Worm (Caenorhabditis elegans) whole organism, L1 larva: ENCODE results near the gene H14A12.5.

Experiments used
- Y116A8C.19 ChIP-seq: sonication (generic microtip); optimal IDR thresholded peaks from 2 replicates; lab custom pipeline; 2016; ENCODE audit warnings: missing compliant biosample characterization, missing genetic modification characterization, borderline replicate concordance
- ama-1 ChIP-seq: fragments of 150-350 bp; optimal IDR thresholded peaks from 2 replicates; lab custom pipeline; 2014
- blmp-1 ChIP-seq: fragments of 150-350 bp; optimal IDR thresholded peaks from 2 replicates; lab custom pipeline; 2014; ENCODE audit warnings: missing biosample characterization, missing genetic modification characterization
- ceh-88 ChIP-seq: fragments of 200-800 bp; sonication (Bioruptor generic); IDR thresholded peaks from 2 replicates; pipeline ENCODE4 v1.3.6; 2022; ENCODE audit warnings: missing genetic modification characterization, missing compliant biosample characterization
- ces-1 ChIP-seq: fragments of 150-350 bp; optimal IDR thresholded peaks from 2 replicates; lab custom pipeline; 2014; ENCODE audit warnings: missing biosample characterization, missing genetic modification reagents, missing genetic modification characterization
- dpl-1 ChIP-seq, 3 experiments: fragments of 150-350 bp in 2 of 3; sonication (generic microtip) in 1 of 3; optimal IDR thresholded peaks; 2 replicates each; lab custom pipeline; 2014 to 2017; ENCODE audit warnings: missing biosample characterization in 3 of 3, missing genetic modification characterization in 3 of 3, missing genetic modification reagents in 3 of 3
- dsc-1 ChIP-seq: sonication (generic microtip); optimal IDR thresholded peaks from 2 replicates; lab custom pipeline; 2016; ENCODE audit warnings: mild to moderate bottlenecking, missing genetic modification characterization, missing compliant biosample characterization
- efl-1 ChIP-seq, 4 experiments: fragments of 150-350 bp; optimal IDR thresholded peaks in 3 of 4; peaks in 1 of 4; 1 replicate in 1 of 4; 2 replicates in 3 of 4; lab custom pipeline; 2014; ENCODE audit warnings: missing biosample characterization in 2 of 4, missing genetic modification characterization in 2 of 4, missing genetic modification reagents in 2 of 4
- efl-3 ChIP-seq: fragments of 200-800 bp; sonication (Bioruptor generic); optimal IDR thresholded peaks from 2 replicates; lab custom pipeline; 2018; ENCODE audit warnings: mild to moderate bottlenecking, missing genetic modification characterization, missing compliant biosample characterization
- egl-27 ChIP-seq, 2 experiments: fragments of 150-350 bp in 1 of 2; sonication (generic microtip); optimal IDR thresholded peaks; 3 replicates each; lab custom pipeline; 2017 to 2018; ENCODE audit warnings: missing biosample characterization in 2 of 2, missing genetic modification characterization in 2 of 2, missing genetic modification reagents in 2 of 2
- elt-2 ChIP-seq: sonication (generic microtip); optimal IDR thresholded peaks from 2 replicates; lab custom pipeline; 2016; ENCODE audit warnings: missing genetic modification characterization, mild to moderate bottlenecking, inconsistent platforms, missing compliant biosample characterization, missing genetic modification reagents
- elt-3 ChIP-seq, 6 experiments: fragments of 150-350 bp in 1 of 6; sonication (generic microtip); optimal IDR thresholded peaks; 2 replicates each; lab custom pipeline; 2017 to 2018; ENCODE audit warnings: missing biosample characterization in 6 of 6, missing genetic modification characterization in 6 of 6, inconsistent platforms in 1 of 6
- ets-5 ChIP-seq: fragments of 200-800 bp; sonication (Bioruptor generic); IDR thresholded peaks from 2 replicates; pipeline ENCODE4 v1.3.6; 2022; ENCODE audit warnings: missing genetic modification characterization, missing compliant biosample characterization
- fkh-4 ChIP-seq: sonication (generic microtip); optimal IDR thresholded peaks from 2 replicates; lab custom pipeline; 2016; ENCODE audit warnings: missing compliant biosample characterization, missing genetic modification characterization, borderline replicate concordance
- fkh-8 ChIP-seq: sonication (generic microtip); optimal IDR thresholded peaks from 2 replicates; lab custom pipeline; 2016; ENCODE audit warnings: mild to moderate bottlenecking, missing genetic modification characterization, missing compliant biosample characterization
- grh-1 ChIP-seq: fragments of 200-800 bp; sonication (Bioruptor generic); IDR thresholded peaks from 2 replicates; pipeline ENCODE4 v1.3.6; 2022; ENCODE audit warnings: missing genetic modification reagents, missing genetic modification characterization, missing compliant biosample characterization
- hlh-17 ChIP-seq: fragments of 200-800 bp; sonication (Bioruptor generic); optimal IDR thresholded peaks from 2 replicates; lab custom pipeline; 2018; ENCODE audit warnings: missing genetic modification characterization, mild to moderate bottlenecking, missing compliant biosample characterization, moderate library complexity, borderline replicate concordance
- hlh-4 ChIP-seq: sonication (generic microtip); optimal IDR thresholded peaks from 2 replicates; lab custom pipeline; 2016; ENCODE audit warnings: mild to moderate bottlenecking, missing genetic modification characterization, missing compliant biosample characterization
- hpl-2 ChIP-seq: fragments of 150-350 bp; optimal IDR thresholded peaks from 2 replicates; lab custom pipeline; 2014; ENCODE audit warnings: missing biosample characterization, missing genetic modification reagents, missing genetic modification characterization
- irx-1 ChIP-seq: sonication (generic microtip); optimal IDR thresholded peaks from 2 replicates; lab custom pipeline; 2016; ENCODE audit warnings: missing genetic modification characterization, missing compliant biosample characterization
- isw-1 ChIP-seq: fragments of 200-800 bp; sonication (Bioruptor generic); IDR thresholded peaks from 2 replicates; pipeline ENCODE4 v1.3.6; 2022; ENCODE audit warnings: missing genetic modification characterization, missing compliant biosample characterization
- lin-13 ChIP-seq: fragments of 150-350 bp; optimal IDR thresholded peaks from 2 replicates; lab custom pipeline; 2014; ENCODE audit warnings: missing biosample characterization, missing genetic modification reagents, missing genetic modification characterization
- lin-14 ChIP-seq: fragments of 200-800 bp; sonication (Bioruptor generic); optimal IDR thresholded peaks from 2 replicates; lab custom pipeline; 2018; ENCODE audit warnings: mild to moderate bottlenecking, missing genetic modification characterization, moderate library complexity, missing compliant biosample characterization
- lin-15B ChIP-seq: fragments of 150-350 bp; sonication (generic microtip); optimal IDR thresholded peaks from 3 replicates; lab custom pipeline; 2014; ENCODE audit warnings: missing biosample characterization, missing genetic modification characterization
- lin-35 ChIP-seq, 2 experiments: fragments of 150-350 bp; optimal IDR thresholded peaks; 2 replicates each; lab custom pipeline; 2014; ENCODE audit warnings: missing biosample characterization in 2 of 2, missing genetic modification characterization in 2 of 2, missing genetic modification reagents in 2 of 2
- lsy-2 ChIP-seq, 2 experiments: fragments of 150-350 bp; optimal IDR thresholded peaks; 2 replicates each; lab custom pipeline; 2014; ENCODE audit warnings: missing biosample characterization in 2 of 2, missing genetic modification characterization in 2 of 2
- mep-1 ChIP-seq: fragments of 150-350 bp; optimal IDR thresholded peaks from 2 replicates; lab custom pipeline; 2014; ENCODE audit warnings: missing biosample characterization, missing genetic modification characterization
- nhr-12 ChIP-seq: sonication (generic microtip); optimal IDR thresholded peaks from 2 replicates; lab custom pipeline; 2017; ENCODE audit warnings: missing biosample characterization, missing genetic modification characterization
- nhr-20 ChIP-seq: sonication (generic microtip); optimal IDR thresholded peaks from 2 replicates; lab custom pipeline; 2016; ENCODE audit warnings: mild to moderate bottlenecking, missing genetic modification characterization, missing compliant biosample characterization
- nhr-47 ChIP-seq: sonication (generic microtip); optimal IDR thresholded peaks from 2 replicates; lab custom pipeline; 2016; ENCODE audit warnings: mild to moderate bottlenecking, missing genetic modification characterization, moderate library complexity, missing compliant biosample characterization
- nhr-71 ChIP-seq: sonication (generic microtip); optimal IDR thresholded peaks from 2 replicates; lab custom pipeline; 2016; ENCODE audit warnings: mild to moderate bottlenecking, missing genetic modification characterization, moderate library complexity, missing compliant biosample characterization
- nhr-77 ChIP-seq: fragments of 150-350 bp; optimal IDR thresholded peaks from 2 replicates; lab custom pipeline; 2014; ENCODE audit warnings: missing biosample characterization, missing genetic modification characterization
- nhr-84 ChIP-seq: sonication (generic microtip); optimal IDR thresholded peaks from 2 replicates; lab custom pipeline; 2017; ENCODE audit warnings: missing biosample characterization, missing genetic modification characterization
- nhr-85 ChIP-seq: sonication (generic microtip); peaks from one replicate; lab custom pipeline; 2016; ENCODE audit warnings: missing genetic modification characterization, inconsistent platforms, missing compliant biosample characterization
- nhr-90 ChIP-seq: sonication (generic microtip); optimal IDR thresholded peaks from 2 replicates; lab custom pipeline; 2016; ENCODE audit warnings: mild to moderate bottlenecking, missing genetic modification characterization, missing compliant biosample characterization; ENCODE audit not compliant: poor library complexity
- pag-3 ChIP-seq: sonication (generic microtip); optimal IDR thresholded peaks from 2 replicates; lab custom pipeline; 2017; ENCODE audit warnings: missing genetic modification characterization, mild to moderate bottlenecking, missing compliant biosample characterization, antibody characterized with exemption, borderline replicate concordance; ENCODE audit not compliant: insufficient read depth
- pqm-1 ChIP-seq: sonication (generic microtip); optimal IDR thresholded peaks from 3 replicates; lab custom pipeline; 2017; ENCODE audit warnings: missing biosample characterization, missing genetic modification characterization
- skn-1 ChIP-seq: fragments of 150-350 bp; optimal IDR thresholded peaks from 2 replicates; lab custom pipeline; 2014; ENCODE audit warnings: missing biosample characterization, missing genetic modification characterization
- snu-23 ChIP-seq: sonication (generic microtip); optimal IDR thresholded peaks from 2 replicates; lab custom pipeline; 2016; ENCODE audit warnings: missing genetic modification characterization, missing compliant biosample characterization
- sox-4 ChIP-seq: sonication (generic microtip); optimal IDR thresholded peaks from 2 replicates; lab custom pipeline; 2016; ENCODE audit warnings: missing genetic modification characterization, missing compliant biosample characterization
- sptf-1 ChIP-seq: fragments of 150-350 bp; optimal IDR thresholded peaks from 2 replicates; lab custom pipeline; 2014; ENCODE audit warnings: missing biosample characterization, missing genetic modification characterization
- sup-37 ChIP-seq: fragments of 200-800 bp; sonication (Bioruptor generic); optimal IDR thresholded peaks from 2 replicates; lab custom pipeline; 2018; ENCODE audit warnings: mild to moderate bottlenecking, missing genetic modification characterization, missing compliant biosample characterization
- tbx-2 ChIP-seq: sonication (generic microtip); optimal IDR thresholded peaks from 2 replicates; lab custom pipeline; 2016; ENCODE audit warnings: missing genetic modification characterization, missing compliant biosample characterization
- tlp-1 ChIP-seq: fragments of 150-350 bp; optimal IDR thresholded peaks from 2 replicates; lab custom pipeline; 2014; ENCODE audit warnings: missing biosample characterization, missing genetic modification characterization
- unc-130 ChIP-seq: fragments of 150-350 bp; optimal IDR thresholded peaks from 2 replicates; lab custom pipeline; 2017; ENCODE audit warnings: missing biosample characterization, missing genetic modification characterization, inconsistent platforms
- unc-98 ChIP-seq: fragments of 200-800 bp; sonication (Bioruptor generic); IDR thresholded peaks from 2 replicates; pipeline ENCODE4 v1.3.6; 2022; ENCODE audit warnings: missing genetic modification characterization, missing compliant biosample characterization
- vab-15 ChIP-seq: sonication (generic microtip); optimal IDR thresholded peaks from 2 replicates; lab custom pipeline; 2017; ENCODE audit warnings: missing genotype, mild to moderate bottlenecking, missing genetic modification characterization, missing compliant biosample characterization
- zip-4 ChIP-seq: fragments of 200-800 bp; sonication (Bioruptor generic); optimal IDR thresholded peaks from 2 replicates; lab custom pipeline; 2018; ENCODE audit warnings: mild to moderate bottlenecking, missing genetic modification characterization, moderate library complexity, missing compliant biosample characterization

H14A12.5 gene

DNA sequence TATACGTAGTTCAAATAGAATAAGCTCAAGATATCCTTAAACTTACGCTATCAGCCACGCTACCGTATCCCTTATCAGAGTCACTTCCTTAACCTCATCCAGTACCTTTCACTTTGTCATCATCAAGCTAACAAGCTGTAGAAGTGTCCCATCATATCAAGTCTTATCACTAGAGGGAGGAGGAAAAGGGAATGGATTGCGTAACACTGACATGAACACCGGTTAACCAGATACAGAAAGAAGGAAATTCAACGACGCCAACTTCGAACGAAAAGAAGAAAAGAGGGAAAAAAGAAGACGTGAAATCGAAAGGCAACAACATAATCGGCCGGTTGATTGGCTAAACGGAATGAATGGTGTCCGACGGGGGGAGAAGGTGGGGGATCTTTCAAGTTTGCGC, 21.2 kb upstream of the H14A12.5 start:
- TF ChIP-seq fkh-4 (tag; lab: Kevin White, UChicago) = no peak
- peak; percentile 82 for TF ChIP-seq blmp-1 (tag; lab: Kevin White, UChicago)

DNA sequence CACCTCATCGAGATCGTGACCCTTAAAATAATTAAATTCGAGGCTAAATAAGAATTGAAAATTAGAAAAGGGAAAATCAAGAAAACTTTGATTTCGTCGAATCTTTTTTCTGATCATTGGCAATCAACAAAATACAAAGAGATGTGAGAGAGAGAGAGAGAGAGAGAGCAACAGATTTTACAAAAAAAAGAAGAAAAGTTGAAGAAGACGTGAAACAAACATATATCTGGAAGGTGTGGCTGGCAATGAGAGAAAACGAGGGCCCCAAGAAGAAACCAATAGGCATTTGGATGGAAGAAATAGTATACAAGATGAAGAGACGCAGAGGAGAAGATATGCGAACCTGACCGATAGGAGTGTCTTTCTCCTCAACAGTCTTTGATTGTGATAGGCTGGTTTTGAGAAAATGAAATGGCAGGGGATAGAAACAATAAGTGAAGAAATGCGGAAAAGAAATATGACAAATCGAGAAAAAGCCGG, 20.2 kb upstream of the H14A12.5 start, which contains the start of gene mup-4:
TSS of gene mup-4 (minus strand) at position 51 of the 480 bp plus-strand sequence.
- peak; percentile 49 for TF ChIP-seq snu-23 (GFP tag; lab: Kevin White, UChicago)
- peak; percentile 65 for TF ChIP-seq blmp-1 (tag; lab: Kevin White, UChicago)
- no peak for TF ChIP-seq mep-1 (tag; lab: Kevin White, UChicago)
- peak; percentile 43 for TF ChIP-seq nhr-71 (tag; lab: Kevin White, UChicago)
- no peak for TF ChIP-seq lin-13
- TF ChIP-seq grh-1 = 0 out of 2 replicates have a peak, but pooled peaks have one; percentile 11
- TF ChIP-seq elt-2 (tag; lab: Kevin White, UChicago) = no peak
- peak; percentile 85 for TF ChIP-seq nhr-85 (tag; lab: Kevin White, UChicago)
- TF ChIP-seq nhr-20 (tag; lab: Kevin White, UChicago) = peak; percentile 43
- TF ChIP-seq lsy-2 (tag; optimal IDR thresholded peaks at IDR 0.05; lab: Kevin White, UChicago) = peak; percentile 4 to 21
- TF ChIP-seq elt-3 (tag; optimal IDR thresholded peaks at IDR 0.05; lab: Kevin White, UChicago) = peak in 4 of 6 experiments; percentile 11 to 65 (median 39)
- peak; percentile 72 for TF ChIP-seq lin-14 (GFP tag; lab: Kevin White, UChicago)
- peak; percentile 17 for TF ChIP-seq tbx-2
- peak in 1 of 3 experiments; percentile 15 for TF ChIP-seq dpl-1 (GFP tag; optimal IDR thresholded peaks at IDR 0.05; lab: Kevin White, UChicago)
- peak; percentile 39 for TF ChIP-seq nhr-90 (tag; lab: Kevin White, UChicago)
- TF ChIP-seq vab-15 (tag; lab: Kevin White, UChicago) = no peak
- TF ChIP-seq nhr-47 (tag; lab: Kevin White, UChicago) = no peak
- peak; percentile 91 for TF ChIP-seq pag-3 (tag; lab: Kevin White, UChicago)

DNA sequence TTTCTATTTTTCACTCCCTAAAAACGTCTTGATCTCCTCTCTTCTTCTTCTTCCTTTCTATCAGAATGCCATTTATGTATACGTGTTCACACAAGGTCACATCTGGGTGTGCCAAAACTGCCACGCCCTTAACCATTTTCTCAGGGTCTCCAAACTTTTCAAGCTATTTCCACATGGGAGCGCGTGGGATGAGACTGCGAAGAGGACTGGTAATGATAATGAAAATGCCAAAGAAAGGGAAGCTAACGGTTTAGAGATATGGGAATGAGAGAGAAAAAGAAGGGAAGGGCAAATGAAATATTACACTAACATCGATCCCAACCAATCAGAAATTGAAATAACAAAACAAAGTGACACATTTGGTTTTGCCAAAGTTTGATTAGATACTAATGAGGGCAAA, 19.4 kb upstream of the H14A12.5 start:
- TF ChIP-seq sup-37 (GFP tag; lab: Kevin White, UChicago) = no peak
- peak; percentile 32 for TF ChIP-seq unc-130 (tag; lab: Kevin White, UChicago)
- TF ChIP-seq ceh-88 (GFP tag; lab: Robert Waterston, UW) = no peak
- TF ChIP-seq nhr-84 (tag; lab: Kevin White, UChicago) = no peak
- TF ChIP-seq isw-1 (GFP tag; lab: Robert Waterston, UW) = no peak
- no peak for TF ChIP-seq Y116A8C.19
- peak in 1 of 2 experiments; percentile 12 for TF ChIP-seq lin-35 (GFP tag; optimal IDR thresholded peaks at IDR 0.05; lab: Kevin White, UChicago)
- no peak for TF ChIP-seq skn-1 (tag; lab: Kevin White, UChicago)
- no peak for TF ChIP-seq unc-98 (GFP tag; lab: Robert Waterston, UW)
- TF ChIP-seq zip-4 (GFP tag; lab: Kevin White, UChicago) = no peak
- no peak for TF ChIP-seq fkh-8
- no peak for TF ChIP-seq hlh-4
- TF ChIP-seq ama-1 (lab: Kevin White, UChicago) = no peak
- no peak for TF ChIP-seq hlh-17 (GFP tag; lab: Kevin White, UChicago)
- peak in 1 of 2 experiments; percentile 3 for TF ChIP-seq efl-1 (optimal IDR thresholded peaks at IDR 0.05; lab: Kevin White, UChicago)
- peak in 1 of 2 experiments; percentile 6 for TF ChIP-seq efl-1 (GFP tag; optimal IDR thresholded peaks at IDR 0.05 in 1 of 2; lab: Kevin White, UChicago)
- TF ChIP-seq sptf-1 (tag; lab: Kevin White, UChicago) = no peak
- TF ChIP-seq dpl-1 (GFP tag; optimal IDR thresholded peaks at IDR 0.05; lab: Kevin White, UChicago) = peak in 2 of 3 experiments; percentile 9 to 16
- no peak for TF ChIP-seq lin-15B (tag; lab: Kevin White, UChicago)
- TF ChIP-seq pqm-1 (tag; lab: Kevin White, UChicago) = no peak
- TF ChIP-seq ets-5 (GFP tag; lab: Robert Waterston, UW) = no peak
- no peak for TF ChIP-seq ces-1 (GFP tag; lab: Kevin White, UChicago)
- no peak for TF ChIP-seq egl-27 (tag; optimal IDR thresholded peaks at IDR 0.05; lab: Kevin White, UChicago)
- TF ChIP-seq nhr-77 (tag; lab: Kevin White, UChicago) = peak; percentile 15
- peak; percentile 63 for TF ChIP-seq nhr-90 (tag; lab: Kevin White, UChicago)
- no peak for TF ChIP-seq nhr-12 (tag; lab: Kevin White, UChicago)
- no peak for TF ChIP-seq hpl-2 (GFP tag; lab: Kevin White, UChicago)
- no peak for TF ChIP-seq efl-3 (GFP tag; lab: Kevin White, UChicago)
- no peak for TF ChIP-seq dsc-1
- no peak for TF ChIP-seq irx-1 (tag; lab: Kevin White, UChicago)
- TF ChIP-seq sox-4 (tag; lab: Kevin White, UChicago) = no peak
- no peak for TF ChIP-seq tlp-1 (tag; lab: Kevin White, UChicago)
